Worm (Caenorhabditis elegans) whole organism, L1 larva: ENCODE measurements around the gene lgc-24.

Source experiments
- C04F5.9 ChIP-seq: sonication (generic microtip); optimal IDR thresholded peaks from 2 replicates; lab custom pipeline; 2016; ENCODE audit warnings: missing genetic modification characterization, missing compliant biosample characterization
- C34B4.2 ChIP-seq: sonication (generic microtip); optimal IDR thresholded peaks from 2 replicates; lab custom pipeline; 2017; ENCODE audit warnings: mild to moderate bottlenecking, missing genetic modification characterization, missing compliant biosample characterization
- Y116A8C.19 ChIP-seq: sonication (generic microtip); optimal IDR thresholded peaks from 2 replicates; lab custom pipeline; 2016; ENCODE audit warnings: missing compliant biosample characterization, missing genetic modification characterization, borderline replicate concordance
- blmp-1 ChIP-seq: fragments of 150-350 bp; optimal IDR thresholded peaks from 2 replicates; lab custom pipeline; 2014; ENCODE audit warnings: missing biosample characterization, missing genetic modification characterization
- ceh-8 ChIP-seq: fragments of 200-800 bp; sonication (Bioruptor generic); optimal IDR thresholded peaks from 2 replicates; lab custom pipeline; 2018; ENCODE audit warnings: mild to moderate bottlenecking, missing genetic modification characterization, moderate library complexity, missing compliant biosample characterization
- dsc-1 ChIP-seq: sonication (generic microtip); optimal IDR thresholded peaks from 2 replicates; lab custom pipeline; 2016; ENCODE audit warnings: mild to moderate bottlenecking, missing genetic modification characterization, missing compliant biosample characterization
- efl-1 ChIP-seq, 4 experiments: fragments of 150-350 bp; optimal IDR thresholded peaks in 3 of 4; peaks in 1 of 4; 1 replicate in 1 of 4; 2 replicates in 3 of 4; lab custom pipeline; 2014; ENCODE audit warnings: missing biosample characterization in 2 of 4, missing genetic modification characterization in 2 of 4, missing genetic modification reagents in 2 of 4
- efl-3 ChIP-seq: fragments of 200-800 bp; sonication (Bioruptor generic); optimal IDR thresholded peaks from 2 replicates; lab custom pipeline; 2018; ENCODE audit warnings: mild to moderate bottlenecking, missing genetic modification characterization, missing compliant biosample characterization
- elt-3 ChIP-seq, 6 experiments: fragments of 150-350 bp in 1 of 6; sonication (generic microtip); optimal IDR thresholded peaks; 2 replicates each; lab custom pipeline; 2017 to 2018; ENCODE audit warnings: missing biosample characterization in 6 of 6, missing genetic modification characterization in 6 of 6, inconsistent platforms in 1 of 6
- ets-5 ChIP-seq: fragments of 200-800 bp; sonication (Bioruptor generic); IDR thresholded peaks from 2 replicates; pipeline ENCODE4 v1.3.6; 2022; ENCODE audit warnings: missing genetic modification characterization, missing compliant biosample characterization
- fkh-10 ChIP-seq: sonication (generic microtip); optimal IDR thresholded peaks from 2 replicates; lab custom pipeline; 2017; ENCODE audit warnings: missing biosample characterization, missing genetic modification reagents, missing genetic modification characterization
- fkh-4 ChIP-seq: sonication (generic microtip); optimal IDR thresholded peaks from 2 replicates; lab custom pipeline; 2016; ENCODE audit warnings: missing compliant biosample characterization, missing genetic modification characterization, borderline replicate concordance
- fkh-8 ChIP-seq: sonication (generic microtip); optimal IDR thresholded peaks from 2 replicates; lab custom pipeline; 2016; ENCODE audit warnings: mild to moderate bottlenecking, missing genetic modification characterization, missing compliant biosample characterization
- fos-1 ChIP-seq: fragments of 150-350 bp; optimal IDR thresholded peaks from 2 replicates; lab custom pipeline; 2014; ENCODE audit warnings: missing biosample characterization, missing genetic modification characterization
- grh-1 ChIP-seq: fragments of 200-800 bp; sonication (Bioruptor generic); IDR thresholded peaks from 2 replicates; pipeline ENCODE4 v1.3.6; 2022; ENCODE audit warnings: missing genetic modification reagents, missing genetic modification characterization, missing compliant biosample characterization
- hlh-17 ChIP-seq: fragments of 200-800 bp; sonication (Bioruptor generic); optimal IDR thresholded peaks from 2 replicates; lab custom pipeline; 2018; ENCODE audit warnings: missing genetic modification characterization, mild to moderate bottlenecking, missing compliant biosample characterization, moderate library complexity, borderline replicate concordance
- hlh-4 ChIP-seq: sonication (generic microtip); optimal IDR thresholded peaks from 2 replicates; lab custom pipeline; 2016; ENCODE audit warnings: mild to moderate bottlenecking, missing genetic modification characterization, missing compliant biosample characterization
- irx-1 ChIP-seq: sonication (generic microtip); optimal IDR thresholded peaks from 2 replicates; lab custom pipeline; 2016; ENCODE audit warnings: missing genetic modification characterization, missing compliant biosample characterization
- lin-14 ChIP-seq: fragments of 200-800 bp; sonication (Bioruptor generic); optimal IDR thresholded peaks from 2 replicates; lab custom pipeline; 2018; ENCODE audit warnings: mild to moderate bottlenecking, missing genetic modification characterization, moderate library complexity, missing compliant biosample characterization
- lin-15B ChIP-seq: fragments of 150-350 bp; sonication (generic microtip); optimal IDR thresholded peaks from 3 replicates; lab custom pipeline; 2014; ENCODE audit warnings: missing biosample characterization, missing genetic modification characterization
- lir-3 ChIP-seq: sonication (generic microtip); optimal IDR thresholded peaks from 2 replicates; lab custom pipeline; 2016; ENCODE audit warnings: mild to moderate bottlenecking, missing genetic modification characterization, moderate library complexity, missing compliant biosample characterization; ENCODE audit not compliant: poor library complexity
- mab-9 ChIP-seq: fragments of 200-800 bp; sonication (Bioruptor generic); IDR thresholded peaks from 2 replicates; pipeline ENCODE4 v1.3.6; 2022; ENCODE audit warnings: missing genetic modification reagents, missing genetic modification characterization, missing compliant biosample characterization
- mef-2 ChIP-seq: fragments of 150-350 bp; optimal IDR thresholded peaks from 2 replicates; lab custom pipeline; 2014; ENCODE audit warnings: missing biosample characterization, missing genetic modification characterization
- nhr-19 ChIP-seq: fragments of 200-800 bp; sonication (Bioruptor generic); conservative IDR thresholded peaks from 2 replicates; pipeline ENCODE4 v1.3.6; 2022; ENCODE audit warnings: missing genetic modification characterization, missing compliant biosample characterization
- nhr-237 ChIP-seq: fragments of 150-350 bp; optimal IDR thresholded peaks from 2 replicates; lab custom pipeline; 2014; ENCODE audit warnings: missing biosample characterization, missing genetic modification characterization
- nhr-47 ChIP-seq: sonication (generic microtip); optimal IDR thresholded peaks from 2 replicates; lab custom pipeline; 2016; ENCODE audit warnings: mild to moderate bottlenecking, missing genetic modification characterization, moderate library complexity, missing compliant biosample characterization
- nhr-71 ChIP-seq: sonication (generic microtip); optimal IDR thresholded peaks from 2 replicates; lab custom pipeline; 2016; ENCODE audit warnings: mild to moderate bottlenecking, missing genetic modification characterization, moderate library complexity, missing compliant biosample characterization
- nhr-77 ChIP-seq: fragments of 150-350 bp; optimal IDR thresholded peaks from 2 replicates; lab custom pipeline; 2014; ENCODE audit warnings: missing biosample characterization, missing genetic modification characterization
- nhr-84 ChIP-seq: sonication (generic microtip); optimal IDR thresholded peaks from 2 replicates; lab custom pipeline; 2017; ENCODE audit warnings: missing biosample characterization, missing genetic modification characterization
- nhr-90 ChIP-seq: sonication (generic microtip); optimal IDR thresholded peaks from 2 replicates; lab custom pipeline; 2016; ENCODE audit warnings: mild to moderate bottlenecking, missing genetic modification characterization, missing compliant biosample characterization; ENCODE audit not compliant: poor library complexity
- pqm-1 ChIP-seq: sonication (generic microtip); optimal IDR thresholded peaks from 3 replicates; lab custom pipeline; 2017; ENCODE audit warnings: missing biosample characterization, missing genetic modification characterization
- snu-23 ChIP-seq: sonication (generic microtip); optimal IDR thresholded peaks from 2 replicates; lab custom pipeline; 2016; ENCODE audit warnings: missing genetic modification characterization, missing compliant biosample characterization
- sox-4 ChIP-seq: sonication (generic microtip); optimal IDR thresholded peaks from 2 replicates; lab custom pipeline; 2016; ENCODE audit warnings: missing genetic modification characterization, missing compliant biosample characterization
- tbx-2 ChIP-seq: sonication (generic microtip); optimal IDR thresholded peaks from 2 replicates; lab custom pipeline; 2016; ENCODE audit warnings: missing genetic modification characterization, missing compliant biosample characterization
- unc-98 ChIP-seq: fragments of 200-800 bp; sonication (Bioruptor generic); IDR thresholded peaks from 2 replicates; pipeline ENCODE4 v1.3.6; 2022; ENCODE audit warnings: missing genetic modification characterization, missing compliant biosample characterization
- vab-15 ChIP-seq: sonication (generic microtip); optimal IDR thresholded peaks from 2 replicates; lab custom pipeline; 2017; ENCODE audit warnings: missing genotype, mild to moderate bottlenecking, missing genetic modification characterization, missing compliant biosample characterization
- ztf-11 ChIP-seq, 2 experiments: sonication (generic microtip); optimal IDR thresholded peaks; 2 replicates each; lab custom pipeline; 2016 to 2017; ENCODE audit warnings: missing genetic modification characterization in 2 of 2, missing biosample characterization in 1 of 2, missing compliant biosample characterization in 1 of 2

lgc-24 gene

ce11 chrX:12025070-12025789, 43.1 kb upstream of the lgc-24 start, which contains the start of gene B0198.2:
B0198.2 (plus strand) TSS chrX:12025739.
- TF ChIP-seq efl-1 (optimal IDR thresholded peaks at IDR 0.05; lab: Kevin White, UChicago) (no peak), efl-1 (GFP tag; optimal IDR thresholded peaks at IDR 0.05 in 1 of 2; lab: Kevin White, UChicago) (peak in 1 of 2 experiments; percentile 13), pqm-1 (tag; lab: Kevin White, UChicago) (no peak), irx-1 (tag; lab: Kevin White, UChicago) (peak; percentile 36), lin-14 (GFP tag; lab: Kevin White, UChicago) (peak; percentile 62), snu-23 (GFP tag; lab: Kevin White, UChicago) (no peak), hlh-4 (tag; lab: Kevin White, UChicago) (no peak), nhr-84 (no peak), efl-3 (GFP tag; lab: Kevin White, UChicago) (no peak), fkh-10 (GFP tag; lab: Kevin White, UChicago) (peak; percentile 65)

ce11 chrX:12033937-12034336, 34.4 kb upstream of the lgc-24 start, which contains the start of gene tsp-20:
tsp-20 (minus strand) TSS chrX:12034037.
- TF ChIP-seq mef-2 (tag; lab: Kevin White, UChicago) = no peak
- no peak for TF ChIP-seq nhr-90 (tag; lab: Kevin White, UChicago)
- no peak for TF ChIP-seq dsc-1 (tag; lab: Kevin White, UChicago)
- no peak for TF ChIP-seq ztf-11 (tag; optimal IDR thresholded peaks at IDR 0.05; lab: Kevin White, UChicago)

- peak in 1 of 2 experiments; percentile 1 for TF ChIP-seq ztf-11 (tag; optimal IDR thresholded peaks at IDR 0.05; lab: Kevin White, UChicago)
- TF ChIP-seq nhr-47 (tag; lab: Kevin White, UChicago) = peak; percentile 34
- TF ChIP-seq fkh-8 = peak; percentile 76
- peak; percentile 7 for TF ChIP-seq fkh-4 (tag; lab: Kevin White, UChicago)
- TF ChIP-seq lin-14 (GFP tag; lab: Kevin White, UChicago) = peak; percentile 40
- TF ChIP-seq nhr-71 (tag; lab: Kevin White, UChicago) = peak; percentile 52
- TF ChIP-seq mab-9 (GFP tag; lab: Robert Waterston, UW) = no peak
- no peak for TF ChIP-seq pqm-1 (tag; lab: Kevin White, UChicago)
- no peak for TF ChIP-seq vab-15 (tag; lab: Kevin White, UChicago)
- TF ChIP-seq dsc-1 (tag; lab: Kevin White, UChicago) = peak; percentile 88
- TF ChIP-seq ceh-8 (GFP tag; lab: Kevin White, UChicago) = peak; percentile 73
- peak; percentile 22 for TF ChIP-seq sox-4 (tag; lab: Kevin White, UChicago)
- TF ChIP-seq nhr-90 (tag; lab: Kevin White, UChicago) = no peak
- TF ChIP-seq C34B4.2 = no peak
- TF ChIP-seq, all 84 proteins: peak for 9
These were observed 33.7 kb upstream of the lgc-24 start for ce11 chrX:12034661-12035060.

ce11 chrX:12036114-12036513, 32.2 kb upstream of the lgc-24 start:
- TF ChIP-seq hlh-17 (GFP tag; lab: Kevin White, UChicago) (no peak), dsc-1 (tag; lab: Kevin White, UChicago) (peak; percentile 75)

ce11 chrX:12037978-12038377, 30.4 kb upstream of the lgc-24 start:
- TF ChIP-seq dsc-1 (tag; lab: Kevin White, UChicago) (peak; percentile 4), nhr-77 (tag; lab: Kevin White, UChicago) (no peak)

ce11 chrX:12038728-12039127, 29.6 kb upstream of the lgc-24 start:
- no peak for TF ChIP-seq lir-3
- TF ChIP-seq vab-15 (tag; lab: Kevin White, UChicago) = no peak
- TF ChIP-seq fkh-4 (tag; lab: Kevin White, UChicago) = no peak
- no peak for TF ChIP-seq C04F5.9
- no peak for TF ChIP-seq grh-1 (GFP tag; lab: Robert Waterston, UW)
- TF ChIP-seq lin-14 (GFP tag; lab: Kevin White, UChicago) = peak; percentile 51
- no peak for TF ChIP-seq lin-15B (tag; lab: Kevin White, UChicago)
- no peak for TF ChIP-seq fos-1
- TF ChIP-seq Y116A8C.19 (tag; lab: Kevin White, UChicago) = no peak
- TF ChIP-seq nhr-71 (tag; lab: Kevin White, UChicago) = peak; percentile 28
- TF ChIP-seq unc-98 = no peak
- peak; percentile 49 for TF ChIP-seq fkh-8
- peak; percentile 23 for TF ChIP-seq blmp-1 (tag; lab: Kevin White, UChicago)
- no peak for TF ChIP-seq ets-5
- TF ChIP-seq tbx-2 = no peak
- TF ChIP-seq snu-23 (GFP tag; lab: Kevin White, UChicago) = no peak
- TF ChIP-seq nhr-19 = no peak
- TF ChIP-seq nhr-237 (tag; lab: Kevin White, UChicago) = no peak
- TF ChIP-seq elt-3 (tag; optimal IDR thresholded peaks at IDR 0.05; lab: Kevin White, UChicago) = peak in 2 of 6 experiments; percentile 21 to 57
